Fruit fly (Drosophila melanogaster): ENCODE results near the gene defl.

DNA sequence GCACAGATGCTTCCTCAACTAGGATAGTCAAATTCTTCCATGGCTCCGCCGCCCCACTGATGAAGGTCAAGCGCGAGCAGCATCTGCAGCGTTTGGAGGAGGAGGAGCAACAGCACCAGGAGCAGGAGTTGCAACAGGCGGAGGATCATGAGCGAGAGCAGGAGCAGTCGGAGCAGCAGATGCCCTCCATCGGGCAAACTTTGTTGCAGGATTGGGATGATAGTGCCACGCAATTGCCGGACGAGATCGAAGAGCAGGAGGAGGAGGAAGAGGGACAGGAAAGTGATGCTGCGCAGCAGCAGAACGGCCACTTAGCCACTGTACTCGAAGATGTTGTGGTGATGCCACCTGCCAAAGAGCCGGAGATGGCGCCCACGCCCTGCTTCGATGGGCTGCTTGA lies 17.6 kb upstream of the defl start:
- TF ChIP-seq insv (optimal IDR thresholded peaks at IDR 0.05), result no peak
- no peak for TF ChIP-seq ttk (optimal IDR thresholded peaks at IDR 0.05)
- no peak for TF ChIP-seq psq (optimal IDR thresholded peaks at IDR 0.05)
- no peak for TF ChIP-seq h (optimal IDR thresholded peaks at IDR 0.05)
- TF ChIP-seq Sin3A (optimal IDR thresholded peaks at IDR 0.05), result no peak
